Worm (Caenorhabditis elegans): ENCODE results near the gene col-143.

DNA sequence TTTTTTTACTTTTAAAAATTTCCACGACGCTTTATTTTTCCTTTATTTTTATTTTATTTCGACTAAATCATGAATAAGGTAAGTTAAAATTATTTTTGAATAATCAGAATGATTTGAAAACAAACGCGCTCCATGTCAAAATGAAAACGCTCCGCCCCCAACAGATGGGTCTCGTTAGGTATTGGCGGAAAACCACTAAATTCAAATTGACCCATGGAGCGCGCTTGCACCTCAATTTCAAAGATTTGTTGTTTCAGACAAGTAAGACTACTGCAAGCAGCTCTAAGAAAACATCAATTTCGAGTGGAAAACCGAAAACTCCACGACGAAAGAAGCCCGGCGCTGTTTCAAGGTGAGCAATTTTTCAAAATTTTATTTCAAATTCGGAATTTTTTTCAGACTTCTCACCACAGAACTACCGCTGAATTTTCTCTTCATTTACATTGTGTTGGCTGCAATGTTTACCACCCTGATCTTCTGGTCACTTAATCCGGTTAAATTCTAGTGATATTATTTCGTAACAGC lies 47.5 kb upstream of the col-143 start, which contains the start of gene ZC404.2:
- no peak for TF ChIP-seq lin-15B (tag; optimal IDR thresholded peaks at IDR 0.05)
- TF ChIP-seq hpl-2 (GFP tag; optimal IDR thresholded peaks at IDR 0.05), result no peak
- no peak for TF ChIP-seq blmp-1 (tag; optimal IDR thresholded peaks at IDR 0.05)
- no peak for TF ChIP-seq fkh-10 (GFP tag; optimal IDR thresholded peaks at IDR 0.05)
- TF ChIP-seq mep-1 (tag; optimal IDR thresholded peaks at IDR 0.05), result no peak
- no peak for TF ChIP-seq zag-1 (tag; optimal IDR thresholded peaks at IDR 0.05)
- no peak for TF ChIP-seq nhr-76 (tag; optimal IDR thresholded peaks at IDR 0.05)
